Fruit fly (Drosophila melanogaster) whole organism, prepupa: ENCODE results near the gene CG14565.

Source experiments
- Ets96B ChIP-seq: fragments of 200-800 bp; optimal IDR thresholded peaks from 2 replicates; lab custom pipeline; 2019; ENCODE audit warnings: missing biosample characterization, mild to moderate bottlenecking, missing genetic modification characterization, moderate library complexity
- dac ChIP-seq: fragments of 200-800 bp; sonication (Bioruptor generic); optimal IDR thresholded peaks from 2 replicates; lab custom pipeline; 2017; ENCODE audit warnings: missing biosample characterization, mild to moderate bottlenecking, missing genetic modification characterization
- esn ChIP-seq: fragments of 200-800 bp; sonication (Bioruptor generic); optimal IDR thresholded peaks from 2 replicates; lab custom pipeline; 2016; ENCODE audit warnings: missing biosample characterization, mild to moderate bottlenecking, missing genetic modification characterization, moderate library complexity
- fd85E ChIP-seq: fragments of 200-800 bp; sonication (Bioruptor generic); optimal IDR thresholded peaks from 3 replicates; lab custom pipeline; 2016; ENCODE audit warnings: missing biosample characterization, missing genetic modification characterization
- vri ChIP-seq: fragments of 200-800 bp; sonication (Bioruptor generic); optimal IDR thresholded peaks from 3 replicates; lab custom pipeline; 2016; ENCODE audit warnings: missing biosample characterization, mild to moderate bottlenecking, missing genetic modification characterization

dm6 chr3L:21718233-21718632 lies 25.8 kb downstream of the CG14565 start:
- TF ChIP-seq esn (GFP tag; lab: Kevin White, UChicago) (no peak), Ets96B (no peak), fd85E (GFP tag; lab: Kevin White, UChicago) (no peak), dac (GFP tag; lab: Kevin White, UChicago) (no peak), vri (GFP tag; lab: Kevin White, UChicago) (no peak)
